Worm (Caenorhabditis elegans) whole organism, early embryonic: ENCODE data around the gene Y37D8A.6.

ENCODE experiments used
- B0310.2 ChIP-seq: sonication (generic microtip); optimal IDR thresholded peaks from 2 replicates; lab custom pipeline; 2016; ENCODE audit warnings: mild to moderate bottlenecking, missing genetic modification characterization, missing compliant biosample characterization
- F13C5.2 ChIP-seq: sonication (generic microtip); optimal IDR thresholded peaks from 2 replicates; lab custom pipeline; 2017; ENCODE audit warnings: mild to moderate bottlenecking, missing genetic modification characterization, inconsistent platforms, missing compliant biosample characterization
- aly-1 ChIP-seq: sonication (generic microtip); optimal IDR thresholded peaks from 2 replicates; lab custom pipeline; 2016; ENCODE audit warnings: missing genetic modification characterization, missing compliant biosample characterization
- ama-1 ChIP-seq: fragments of 150-350 bp; optimal IDR thresholded peaks from 2 replicates; lab custom pipeline; 2014
- ceh-13 ChIP-seq: fragments of 200-800 bp; sonication (Bioruptor generic); optimal IDR thresholded peaks from 2 replicates; lab custom pipeline; 2018; ENCODE audit warnings: mild to moderate bottlenecking, missing genetic modification characterization, missing compliant biosample characterization
- ceh-36 ChIP-seq: sonication (generic microtip); optimal IDR thresholded peaks from 2 replicates; lab custom pipeline; 2016; ENCODE audit warnings: missing genetic modification characterization, inconsistent platforms, missing compliant biosample characterization
- ets-7 ChIP-seq: sonication (generic microtip); optimal IDR thresholded peaks from 2 replicates; lab custom pipeline; 2016; ENCODE audit warnings: missing genotype, missing genetic modification characterization, missing compliant biosample characterization
- flt-1 ChIP-seq: fragments of 200-800 bp; sonication (Bioruptor generic); IDR thresholded peaks from 2 replicates; pipeline ENCODE4 v1.3.6; 2022; ENCODE audit warnings: missing genetic modification characterization, missing compliant biosample characterization
- hmbx-1 ChIP-seq: sonication (generic microtip); optimal IDR thresholded peaks from 2 replicates; lab custom pipeline; 2016; ENCODE audit warnings: mild to moderate bottlenecking, missing genetic modification characterization, missing compliant biosample characterization
- hmg-4 ChIP-seq: fragments of 200-800 bp; sonication (Bioruptor generic); optimal IDR thresholded peaks from 2 replicates; lab custom pipeline; 2018; ENCODE audit warnings: mild to moderate bottlenecking, missing genetic modification characterization, missing compliant biosample characterization
- hnd-1 ChIP-seq: sonication (generic microtip); optimal IDR thresholded peaks from 2 replicates; lab custom pipeline; 2016; ENCODE audit warnings: missing genetic modification characterization, missing compliant biosample characterization
- pes-1 ChIP-seq: fragments of 200-800 bp; sonication (Bioruptor generic); IDR thresholded peaks from 2 replicates; pipeline ENCODE4 v1.3.6; 2022; ENCODE audit warnings: missing genetic modification reagents, missing genetic modification characterization, missing compliant biosample characterization
- scrt-1 ChIP-seq: fragments of 200-800 bp; sonication (Bioruptor generic); IDR thresholded peaks from 2 replicates; pipeline ENCODE4 v1.3.6; 2022; ENCODE audit warnings: missing genetic modification characterization, missing compliant biosample characterization
- sea-1 ChIP-seq: fragments of 200-800 bp; sonication (Bioruptor generic); conservative IDR thresholded peaks from 2 replicates; pipeline ENCODE4 v1.3.6; 2022; ENCODE audit warnings: missing genetic modification characterization, missing compliant biosample characterization
- tbx-11 ChIP-seq: fragments of 200-800 bp; sonication (Bioruptor generic); IDR thresholded peaks from 2 replicates; pipeline ENCODE4 v1.3.6; 2022; ENCODE audit warnings: missing genetic modification characterization, missing compliant biosample characterization
- tbx-37 ChIP-seq: fragments of 200-800 bp; sonication (Bioruptor generic); conservative IDR thresholded peaks from 2 replicates; pipeline ENCODE4 v1.3.6; 2022; ENCODE audit warnings: missing genetic modification reagents, missing genetic modification characterization, missing compliant biosample characterization
- tra-4 ChIP-seq: sonication (generic microtip); optimal IDR thresholded peaks from 2 replicates; lab custom pipeline; 2017; ENCODE audit warnings: missing genetic modification characterization, missing compliant biosample characterization

Gene Y37D8A.6

ce11 chrIII:12840204-12840603, 29.9 kb downstream of the Y37D8A.6 start:
- TF ChIP-seq hnd-1 (no peak), flt-1 (no peak), tbx-11 (GFP tag; lab: Robert Waterston, UW) (no peak), B0310.2 (tag; lab: Kevin White, UChicago) (no peak), F13C5.2 (tag; lab: Kevin White, UChicago) (no peak), hmg-4 (GFP tag; lab: Kevin White, UChicago) (no peak), ets-7 (tag; lab: Kevin White, UChicago) (no peak), pes-1 (GFP tag; lab: Robert Waterston, UW) (no peak), ceh-13 (GFP tag; lab: Kevin White, UChicago) (no peak), hmbx-1 (no peak), tra-4 (tag; lab: Kevin White, UChicago) (no peak), ceh-36 (tag; lab: Kevin White, UChicago) (no peak), sea-1 (no peak)

ce11 chrIII:12838913-12839366, 31.2 kb downstream of the Y37D8A.6 start, which contains the start of gene Y37D8A.4:
Gene Y37D8A.4 (minus strand): TSS chrIII:12838963.
- TF ChIP-seq hmbx-1 (no peak), sea-1 (no peak), hmg-4 (GFP tag; lab: Kevin White, UChicago) (no peak), ama-1 (lab: Kevin White, UChicago) (no peak), tra-4 (tag; lab: Kevin White, UChicago) (no peak), tbx-11 (GFP tag; lab: Robert Waterston, UW) (no peak), hnd-1 (no peak), scrt-1 (no peak), aly-1 (no peak)

ce11 chrIII:12838299-12838698, 31.8 kb downstream of the Y37D8A.6 start:
- TF ChIP-seq tbx-37, result no peak

- TF ChIP-seq tra-4 (tag; lab: Kevin White, UChicago) (no peak), hmbx-1 (no peak), pes-1 (GFP tag; lab: Robert Waterston, UW) (no peak), flt-1 (no peak), ama-1 (lab: Kevin White, UChicago) (no peak), hnd-1 (no peak), tbx-37 (no peak), F13C5.2 (tag; lab: Kevin White, UChicago) (no peak), ceh-36 (tag; lab: Kevin White, UChicago) (no peak), hmg-4 (GFP tag; lab: Kevin White, UChicago) (no peak), aly-1 (no peak), ceh-13 (GFP tag; lab: Kevin White, UChicago) (no peak), ets-7 (tag; lab: Kevin White, UChicago) (no peak), B0310.2 (tag; lab: Kevin White, UChicago) (no peak), scrt-1 (no peak), sea-1 (no peak), tbx-11 (GFP tag; lab: Robert Waterston, UW) (no peak)
Observed at ce11 chrIII:12836742-12837285, 33.3 kb downstream of the Y37D8A.6 start.

- no peak for TF ChIP-seq tra-4 (tag; lab: Kevin White, UChicago)
- TF ChIP-seq hmg-4 (GFP tag; lab: Kevin White, UChicago), result no peak
- TF ChIP-seq tbx-11 (GFP tag; lab: Robert Waterston, UW), result no peak
- TF ChIP-seq F13C5.2 (tag; lab: Kevin White, UChicago), result no peak
Observed at ce11 chrIII:12833079-12833478, 37.0 kb downstream of the Y37D8A.6 start.

ce11 chrIII:12831696-12832095, 38.4 kb downstream of the Y37D8A.6 start:
- no peak for TF ChIP-seq sea-1
- TF ChIP-seq hmg-4 (GFP tag; lab: Kevin White, UChicago), result no peak
- TF ChIP-seq tra-4 (tag; lab: Kevin White, UChicago), result no peak
- TF ChIP-seq aly-1, result no peak
- TF ChIP-seq flt-1, result no peak
- no peak for TF ChIP-seq tbx-11 (GFP tag; lab: Robert Waterston, UW)
- no peak for TF ChIP-seq hmbx-1
- no peak for TF ChIP-seq pes-1 (GFP tag; lab: Robert Waterston, UW)
- TF ChIP-seq ets-7 (tag; lab: Kevin White, UChicago), result no peak
- TF ChIP-seq ceh-13 (GFP tag; lab: Kevin White, UChicago), result no peak
- no peak for TF ChIP-seq F13C5.2 (tag; lab: Kevin White, UChicago)

- no peak for TF ChIP-seq sea-1
- no peak for TF ChIP-seq hnd-1
- TF ChIP-seq ets-7 (tag; lab: Kevin White, UChicago), result no peak
- no peak for TF ChIP-seq F13C5.2 (tag; lab: Kevin White, UChicago)
- no peak for TF ChIP-seq ama-1 (lab: Kevin White, UChicago)
- TF ChIP-seq ceh-36 (tag; lab: Kevin White, UChicago), result no peak
- no peak for TF ChIP-seq tbx-11 (GFP tag; lab: Robert Waterston, UW)
- TF ChIP-seq pes-1 (GFP tag; lab: Robert Waterston, UW), result no peak
Observed at ce11 chrIII:12829068-12829467, 41.0 kb downstream of the Y37D8A.6 start, which contains the start of gene Y37D8A.3. Gene Y37D8A.3 (plus strand): TSS chrIII:12829368.

ce11 chrIII:12822608-12823261, 47.4 kb downstream of the Y37D8A.6 start:
- peak; percentile 72 for TF ChIP-seq ceh-36 (tag; lab: Kevin White, UChicago)
- TF ChIP-seq B0310.2 (tag; lab: Kevin White, UChicago), result no peak
- TF ChIP-seq tbx-11 (GFP tag; lab: Robert Waterston, UW), result no peak
- TF ChIP-seq sea-1, result no peak
